Worm (Caenorhabditis elegans) whole organism, L1 larva: ENCODE measurements around the gene F54E7.6.
A peak's percentile ranks its signal among the peaks of the same experiment; 100 is the strongest.

Experiments used
- C04F5.9 ChIP-seq: sonication (generic microtip); optimal IDR thresholded peaks from 2 replicates; lab custom pipeline; 2016; ENCODE audit warnings: missing genetic modification characterization, missing compliant biosample characterization
- F16B12.6 ChIP-seq: fragments of 150-350 bp; optimal IDR thresholded peaks from 2 replicates; lab custom pipeline; 2014; ENCODE audit warnings: missing biosample characterization, missing genetic modification characterization
- aha-1 ChIP-seq: fragments of 150-350 bp; optimal IDR thresholded peaks from 2 replicates; lab custom pipeline; 2014; ENCODE audit warnings: missing biosample characterization, missing genetic modification characterization
- alr-1 ChIP-seq: fragments of 200-800 bp; sonication (Bioruptor generic); optimal IDR thresholded peaks from 2 replicates; lab custom pipeline; 2018; ENCODE audit warnings: borderline replicate concordance, mild to moderate bottlenecking, missing genetic modification characterization, missing compliant biosample characterization
- aly-2 ChIP-seq: fragments of 150-350 bp; optimal IDR thresholded peaks from 2 replicates; lab custom pipeline; 2014; ENCODE audit warnings: missing biosample characterization, missing genetic modification characterization
- ceh-8 ChIP-seq: fragments of 200-800 bp; sonication (Bioruptor generic); optimal IDR thresholded peaks from 2 replicates; lab custom pipeline; 2018; ENCODE audit warnings: mild to moderate bottlenecking, missing genetic modification characterization, moderate library complexity, missing compliant biosample characterization
- ceh-90 ChIP-seq: sonication (generic microtip); optimal IDR thresholded peaks from 2 replicates; lab custom pipeline; 2016; ENCODE audit warnings: missing genetic modification characterization, missing compliant biosample characterization
- dsc-1 ChIP-seq: sonication (generic microtip); optimal IDR thresholded peaks from 2 replicates; lab custom pipeline; 2016; ENCODE audit warnings: mild to moderate bottlenecking, missing genetic modification characterization, missing compliant biosample characterization
- efl-1 ChIP-seq, 4 experiments: fragments of 150-350 bp; optimal IDR thresholded peaks in 3 of 4; peaks in 1 of 4; 1 replicate in 1 of 4; 2 replicates in 3 of 4; lab custom pipeline; 2014; ENCODE audit warnings: missing biosample characterization in 2 of 4, missing genetic modification characterization in 2 of 4, missing genetic modification reagents in 2 of 4
- egl-13 ChIP-seq: sonication (generic microtip); optimal IDR thresholded peaks from 2 replicates; lab custom pipeline; 2016; ENCODE audit warnings: missing genotype, missing genetic modification reagents, missing genetic modification characterization, missing compliant biosample characterization
- elt-2 ChIP-seq: sonication (generic microtip); optimal IDR thresholded peaks from 2 replicates; lab custom pipeline; 2016; ENCODE audit warnings: missing genetic modification characterization, mild to moderate bottlenecking, inconsistent platforms, missing compliant biosample characterization, missing genetic modification reagents
- fkh-10 ChIP-seq: sonication (generic microtip); optimal IDR thresholded peaks from 2 replicates; lab custom pipeline; 2017; ENCODE audit warnings: missing biosample characterization, missing genetic modification reagents, missing genetic modification characterization
- fkh-4 ChIP-seq: sonication (generic microtip); optimal IDR thresholded peaks from 2 replicates; lab custom pipeline; 2016; ENCODE audit warnings: missing compliant biosample characterization, missing genetic modification characterization, borderline replicate concordance
- hlh-17 ChIP-seq: fragments of 200-800 bp; sonication (Bioruptor generic); optimal IDR thresholded peaks from 2 replicates; lab custom pipeline; 2018; ENCODE audit warnings: missing genetic modification characterization, mild to moderate bottlenecking, missing compliant biosample characterization, moderate library complexity, borderline replicate concordance
- irx-1 ChIP-seq: sonication (generic microtip); optimal IDR thresholded peaks from 2 replicates; lab custom pipeline; 2016; ENCODE audit warnings: missing genetic modification characterization, missing compliant biosample characterization
- lin-14 ChIP-seq: fragments of 200-800 bp; sonication (Bioruptor generic); optimal IDR thresholded peaks from 2 replicates; lab custom pipeline; 2018; ENCODE audit warnings: mild to moderate bottlenecking, missing genetic modification characterization, moderate library complexity, missing compliant biosample characterization
- lin-15B ChIP-seq: fragments of 150-350 bp; sonication (generic microtip); optimal IDR thresholded peaks from 3 replicates; lab custom pipeline; 2014; ENCODE audit warnings: missing biosample characterization, missing genetic modification characterization
- lsy-2 ChIP-seq, 2 experiments: fragments of 150-350 bp; optimal IDR thresholded peaks; 2 replicates each; lab custom pipeline; 2014; ENCODE audit warnings: missing biosample characterization in 2 of 2, missing genetic modification characterization in 2 of 2
- mab-9 ChIP-seq: fragments of 200-800 bp; sonication (Bioruptor generic); IDR thresholded peaks from 2 replicates; pipeline ENCODE4 v1.3.6; 2022; ENCODE audit warnings: missing genetic modification reagents, missing genetic modification characterization, missing compliant biosample characterization
- mdl-1 ChIP-seq, 2 experiments: fragments of 150-350 bp; optimal IDR thresholded peaks; 2 replicates each; lab custom pipeline; 2014 to 2017; ENCODE audit warnings: missing biosample characterization in 2 of 2, missing genetic modification characterization in 2 of 2, inconsistent platforms in 1 of 2
- mef-2 ChIP-seq: fragments of 150-350 bp; optimal IDR thresholded peaks from 2 replicates; lab custom pipeline; 2014; ENCODE audit warnings: missing biosample characterization, missing genetic modification characterization
- nhr-12 ChIP-seq: sonication (generic microtip); optimal IDR thresholded peaks from 2 replicates; lab custom pipeline; 2017; ENCODE audit warnings: missing biosample characterization, missing genetic modification characterization
- nhr-19 ChIP-seq: fragments of 200-800 bp; sonication (Bioruptor generic); conservative IDR thresholded peaks from 2 replicates; pipeline ENCODE4 v1.3.6; 2022; ENCODE audit warnings: missing genetic modification characterization, missing compliant biosample characterization
- nhr-20 ChIP-seq: sonication (generic microtip); optimal IDR thresholded peaks from 2 replicates; lab custom pipeline; 2016; ENCODE audit warnings: mild to moderate bottlenecking, missing genetic modification characterization, missing compliant biosample characterization
- nhr-28 ChIP-seq: fragments of 150-350 bp; optimal IDR thresholded peaks from 2 replicates; lab custom pipeline; 2014; ENCODE audit warnings: missing biosample characterization, missing genetic modification characterization
- nhr-71 ChIP-seq: sonication (generic microtip); optimal IDR thresholded peaks from 2 replicates; lab custom pipeline; 2016; ENCODE audit warnings: mild to moderate bottlenecking, missing genetic modification characterization, moderate library complexity, missing compliant biosample characterization
- nhr-76 ChIP-seq: sonication (generic microtip); optimal IDR thresholded peaks from 2 replicates; lab custom pipeline; 2017; ENCODE audit warnings: missing biosample characterization, missing genetic modification characterization
- nhr-77 ChIP-seq: fragments of 150-350 bp; optimal IDR thresholded peaks from 2 replicates; lab custom pipeline; 2014; ENCODE audit warnings: missing biosample characterization, missing genetic modification characterization
- nhr-84 ChIP-seq: sonication (generic microtip); optimal IDR thresholded peaks from 2 replicates; lab custom pipeline; 2017; ENCODE audit warnings: missing biosample characterization, missing genetic modification characterization
- nhr-85 ChIP-seq: sonication (generic microtip); peaks from one replicate; lab custom pipeline; 2016; ENCODE audit warnings: missing genetic modification characterization, inconsistent platforms, missing compliant biosample characterization
- nhr-90 ChIP-seq: sonication (generic microtip); optimal IDR thresholded peaks from 2 replicates; lab custom pipeline; 2016; ENCODE audit warnings: mild to moderate bottlenecking, missing genetic modification characterization, missing compliant biosample characterization; ENCODE audit not compliant: poor library complexity
- pag-3 ChIP-seq: sonication (generic microtip); optimal IDR thresholded peaks from 2 replicates; lab custom pipeline; 2017; ENCODE audit warnings: missing genetic modification characterization, mild to moderate bottlenecking, missing compliant biosample characterization, antibody characterized with exemption, borderline replicate concordance; ENCODE audit not compliant: insufficient read depth
- pax-3 ChIP-seq: fragments of 200-800 bp; sonication (Bioruptor generic); optimal IDR thresholded peaks from 2 replicates; lab custom pipeline; 2018; ENCODE audit warnings: mild to moderate bottlenecking, missing genetic modification characterization, moderate library complexity, missing compliant biosample characterization
- rnt-1 ChIP-seq: sonication (generic microtip); optimal IDR thresholded peaks from 2 replicates; lab custom pipeline; 2016; ENCODE audit warnings: mild to moderate bottlenecking, missing genetic modification characterization, moderate library complexity, missing compliant biosample characterization
- sox-4 ChIP-seq: sonication (generic microtip); optimal IDR thresholded peaks from 2 replicates; lab custom pipeline; 2016; ENCODE audit warnings: missing genetic modification characterization, missing compliant biosample characterization
- swsn-7 ChIP-seq: sonication (generic microtip); optimal IDR thresholded peaks from 2 replicates; lab custom pipeline; 2016; ENCODE audit warnings: missing genetic modification characterization, missing compliant biosample characterization
- tlp-1 ChIP-seq: fragments of 150-350 bp; optimal IDR thresholded peaks from 2 replicates; lab custom pipeline; 2014; ENCODE audit warnings: missing biosample characterization, missing genetic modification characterization
- unc-98 ChIP-seq: fragments of 200-800 bp; sonication (Bioruptor generic); IDR thresholded peaks from 2 replicates; pipeline ENCODE4 v1.3.6; 2022; ENCODE audit warnings: missing genetic modification characterization, missing compliant biosample characterization
- vab-15 ChIP-seq: sonication (generic microtip); optimal IDR thresholded peaks from 2 replicates; lab custom pipeline; 2017; ENCODE audit warnings: missing genotype, mild to moderate bottlenecking, missing genetic modification characterization, missing compliant biosample characterization
- ztf-11 ChIP-seq, 2 experiments: sonication (generic microtip); optimal IDR thresholded peaks; 2 replicates each; lab custom pipeline; 2016 to 2017; ENCODE audit warnings: missing genetic modification characterization in 2 of 2, missing biosample characterization in 1 of 2, missing compliant biosample characterization in 1 of 2

The F54E7.6 gene

ce11 chrIII:5709224-5709623, 48.3 kb upstream of the F54E7.6 start, which contains the start of gene hpo-28:
Gene hpo-28 (minus strand): TSS chrIII:5709324.
- no peak for TF ChIP-seq aha-1 (tag; lab: Kevin White, UChicago)
- TF ChIP-seq rnt-1 (tag; lab: Kevin White, UChicago), result peak; percentile 13
- TF ChIP-seq efl-1 (optimal IDR thresholded peaks at IDR 0.05; lab: Kevin White, UChicago), result no peak
- peak in 1 of 2 experiments; percentile 27 for TF ChIP-seq efl-1 (GFP tag; optimal IDR thresholded peaks at IDR 0.05 in 1 of 2; lab: Kevin White, UChicago)

ce11 chrIII:5708024-5708423, 47.1 kb upstream of the F54E7.6 start:
- TF ChIP-seq elt-2 (tag; lab: Kevin White, UChicago) (no peak), ceh-90 (tag; lab: Kevin White, UChicago) (no peak), mab-9 (GFP tag; lab: Robert Waterston, UW) (no peak), alr-1 (tag; lab: Kevin White, UChicago) (no peak), nhr-71 (peak; percentile 25), tlp-1 (tag; lab: Kevin White, UChicago) (no peak), nhr-12 (tag; lab: Kevin White, UChicago) (no peak), lsy-2 (tag; optimal IDR thresholded peaks at IDR 0.05; lab: Kevin White, UChicago) (peak in 1 of 2 experiments; percentile 19), C04F5.9 (tag; lab: Kevin White, UChicago) (no peak), pax-3 (tag; lab: Kevin White, UChicago) (no peak), egl-13 (tag; lab: Kevin White, UChicago) (no peak), sox-4 (no peak), efl-1 (optimal IDR thresholded peaks at IDR 0.05; lab: Kevin White, UChicago) (no peak), efl-1 (GFP tag; optimal IDR thresholded peaks at IDR 0.05 in 1 of 2; lab: Kevin White, UChicago) (no peak), ztf-11 (tag; optimal IDR thresholded peaks at IDR 0.05; lab: Kevin White, UChicago) (no peak), mdl-1 (tag; optimal IDR thresholded peaks at IDR 0.05; lab: Kevin White, UChicago) (no peak), aly-2 (no peak), nhr-20 (tag; lab: Kevin White, UChicago) (no peak), nhr-84 (tag; lab: Kevin White, UChicago) (no peak), nhr-19 (GFP tag; lab: Robert Waterston, UW) (no peak; the same call in 1 of the 2 replicates), pag-3 (tag; lab: Kevin White, UChicago) (no peak), vab-15 (tag; lab: Kevin White, UChicago) (no peak), rnt-1 (tag; lab: Kevin White, UChicago) (peak; percentile 50), fkh-4 (tag; lab: Kevin White, UChicago) (no peak), dsc-1 (tag; lab: Kevin White, UChicago) (peak; percentile 37), F16B12.6 (tag; lab: Kevin White, UChicago) (no peak), swsn-7 (tag; lab: Kevin White, UChicago) (no peak), nhr-28 (tag; lab: Kevin White, UChicago) (no peak), hlh-17 (GFP tag; lab: Kevin White, UChicago) (no peak), mef-2 (tag; lab: Kevin White, UChicago) (no peak), lin-15B (no peak), nhr-85 (tag; lab: Kevin White, UChicago) (no peak), ceh-8 (GFP tag; lab: Kevin White, UChicago) (no peak), irx-1 (tag; lab: Kevin White, UChicago) (no peak), nhr-90 (tag; lab: Kevin White, UChicago) (no peak), unc-98 (no peak), lin-14 (GFP tag; lab: Kevin White, UChicago) (peak; percentile 55)

- TF ChIP-seq fkh-10 (GFP tag; lab: Kevin White, UChicago) (no peak), nhr-77 (no peak), alr-1 (tag; lab: Kevin White, UChicago) (peak; percentile 99), nhr-76 (tag; lab: Kevin White, UChicago) (no peak)
- TF ChIP-seq, all 84 proteins: peak for 1
Observed at ce11 chrIII:5707546-5707945, 46.7 kb upstream of the F54E7.6 start.
